Fruit fly (Drosophila melanogaster): ENCODE data around the gene CG6683.
A peak's percentile ranks its signal among the peaks of the same experiment; 100 is the strongest.

Gene CG6683

DNA sequence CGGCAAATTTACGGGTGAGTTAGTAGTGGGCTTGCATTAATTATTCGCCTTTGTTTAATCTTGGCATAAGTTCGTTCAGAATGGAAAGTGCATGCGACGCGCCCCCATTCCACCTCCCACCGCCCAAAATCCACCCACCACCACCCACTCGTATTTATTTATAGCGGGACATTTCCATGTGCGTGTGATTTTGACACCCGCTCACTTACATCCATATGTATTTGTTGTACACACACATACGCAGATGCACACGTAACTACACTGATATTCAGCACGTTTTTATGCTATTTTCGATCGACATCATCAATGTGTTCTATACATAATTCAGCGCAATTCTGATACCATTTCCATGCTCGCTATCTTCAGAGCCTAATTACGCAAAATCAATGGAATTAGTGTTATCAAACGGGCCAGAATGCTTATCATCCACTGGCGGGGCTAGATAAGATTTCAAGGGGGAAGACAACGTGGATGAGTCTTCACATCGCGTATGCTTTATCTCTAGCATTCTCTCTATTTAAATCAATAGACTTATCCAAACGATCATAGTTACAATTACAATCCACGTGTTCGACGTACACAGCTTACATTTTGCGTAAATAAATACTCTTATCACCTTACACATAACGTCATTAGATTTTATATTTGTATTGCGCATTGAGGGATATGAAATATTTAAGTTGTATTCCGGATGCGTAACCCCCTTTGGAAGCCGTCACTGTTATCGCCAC lies 11.1 kb upstream of the CG6683 start (continued):
- TF ChIP-seq CG1602 (GFP tag; optimal IDR thresholded peaks at IDR 0.05) (no peak), CG12391 (tag; optimal IDR thresholded peaks at IDR 0.05) (peak; percentile 33), slbo (GFP tag; IDR thresholded peaks at IDR 0.05) (peak; percentile 28; the same call in 1 of the 2 replicates), lmd (GFP tag; IDR thresholded peaks at IDR 0.05) (peak; percentile 30; the same call in 1 of the 2 replicates), twi (tag; optimal IDR thresholded peaks at IDR 0.05) (no peak), Lim3 (GFP tag; IDR thresholded peaks at IDR 0.05) (no peak), CG4617 (GFP tag; optimal IDR thresholded peaks at IDR 0.05; ENCODE audit: borderline replicate concordance) (no peak), dati (GFP tag; IDR thresholded peaks at IDR 0.05) (no peak), Ptx1 (GFP tag; IDR thresholded peaks at IDR 0.05) (no peak), CG1792 (GFP tag; optimal IDR thresholded peaks at IDR 0.05) (no peak), CG15011 (GFP tag; optimal IDR thresholded peaks at IDR 0.05) (peak; percentile 48), emc (GFP tag; optimal IDR thresholded peaks at IDR 0.05) (no peak), Ets65A (GFP tag) (peak; percentile 48), scrt (GFP tag; optimal IDR thresholded peaks at IDR 0.05) (peak; percentile 46), unpg (GFP tag; optimal IDR thresholded peaks at IDR 0.05) (peak; percentile 33), CG7987 (GFP tag; optimal IDR thresholded peaks at IDR 0.05) (no peak), Stat92E (GFP tag; optimal IDR thresholded peaks at IDR 0.05) (no peak), CG11456 (GFP tag; IDR thresholded peaks at IDR 0.05) (no peak), Drgx (GFP tag; IDR thresholded peaks at IDR 0.05) (no peak), hb (GFP tag; IDR thresholded peaks at IDR 0.05; ENCODE audit: partially characterized antibody) (no peak), CG6654 (GFP tag; optimal IDR thresholded peaks at IDR 0.05) (no peak), luna (GFP tag; optimal IDR thresholded peaks at IDR 0.05) (no peak), CG10565 (GFP tag; optimal IDR thresholded peaks at IDR 0.05) (no peak), nerfin-1 (tag; optimal IDR thresholded peaks at IDR 0.05) (peak; percentile 8), CG32772 (GFP tag; IDR thresholded peaks at IDR 0.05) (no peak), Xbp1 (GFP tag; optimal IDR thresholded peaks at IDR 0.05) (peak; percentile 24), CG30403 (GFP tag; optimal IDR thresholded peaks at IDR 0.05) (peak; percentile 45), sr (GFP tag; IDR thresholded peaks at IDR 0.05) (peak; percentile 88), zen2 (GFP tag; IDR thresholded peaks at IDR 0.05; ENCODE audit: partially characterized antibody) (no peak), unc-4 (GFP tag; IDR thresholded peaks at IDR 0.05; ENCODE audit: partially characterized antibody) (no peak), CG18011 (GFP tag; optimal IDR thresholded peaks at IDR 0.05) (no peak), CG13287 (GFP tag; IDR thresholded peaks at IDR 0.05; ENCODE audit: partially characterized antibody) (no peak), knrl (GFP tag; IDR thresholded peaks at IDR 0.05; ENCODE audit: partially characterized antibody) (no peak), danr (GFP tag; IDR thresholded peaks at IDR 0.05) (no peak), B-H1 (GFP tag; IDR thresholded peaks at IDR 0.05) (no peak; the same call in 2 of the 3 replicates), CG11085 (GFP tag; IDR thresholded peaks at IDR 0.05) (no peak), CG5180 (GFP tag; optimal IDR thresholded peaks at IDR 0.05) (no peak), CG14050 (GFP tag; IDR thresholded peaks at IDR 0.05) (no peak), Antp (GFP tag; optimal IDR thresholded peaks at IDR 0.05) (no peak), Doc3 (GFP tag; IDR thresholded peaks at IDR 0.05; ENCODE audit: partially characterized antibody) (no peak), phol (tag; optimal IDR thresholded peaks at IDR 0.05) (peak; percentile 8), wdn (GFP tag; IDR thresholded peaks at IDR 0.05) (no peak), shn (GFP tag; optimal IDR thresholded peaks at IDR 0.05) (no peak), sug (tag; optimal IDR thresholded peaks at IDR 0.05) (peak; percentile 61), CG5953 (GFP tag; IDR thresholded peaks at IDR 0.05) (no peak), gsb-n (tag; optimal IDR thresholded peaks at IDR 0.05) (no peak), kni (GFP tag; optimal IDR thresholded peaks at IDR 0.05) (no peak), BtbVII (GFP tag; optimal IDR thresholded peaks at IDR 0.05) (no peak), Trl (optimal IDR thresholded peaks at IDR 0.05) (no peak), Trl (GFP tag; optimal IDR thresholded peaks at IDR 0.05) (peak; percentile 25)
